Worm (Caenorhabditis elegans) whole organism, L1 larva: ENCODE measurements around the gene Y39B6A.29.

ENCODE experiments used
- C04F5.9 ChIP-seq: sonication (generic microtip); optimal IDR thresholded peaks from 2 replicates; lab custom pipeline; 2016; ENCODE audit warnings: missing genetic modification characterization, missing compliant biosample characterization
- F16B12.6 ChIP-seq: fragments of 150-350 bp; optimal IDR thresholded peaks from 2 replicates; lab custom pipeline; 2014; ENCODE audit warnings: missing biosample characterization, missing genetic modification characterization
- alr-1 ChIP-seq: fragments of 200-800 bp; sonication (Bioruptor generic); optimal IDR thresholded peaks from 2 replicates; lab custom pipeline; 2018; ENCODE audit warnings: borderline replicate concordance, mild to moderate bottlenecking, missing genetic modification characterization, missing compliant biosample characterization
- ceh-63 ChIP-seq: fragments of 200-800 bp; sonication (Bioruptor generic); optimal IDR thresholded peaks from 2 replicates; lab custom pipeline; 2018; ENCODE audit warnings: mild to moderate bottlenecking, missing genetic modification characterization, missing compliant biosample characterization
- ceh-90 ChIP-seq: sonication (generic microtip); optimal IDR thresholded peaks from 2 replicates; lab custom pipeline; 2016; ENCODE audit warnings: missing genetic modification characterization, missing compliant biosample characterization
- ces-1 ChIP-seq: fragments of 150-350 bp; optimal IDR thresholded peaks from 2 replicates; lab custom pipeline; 2014; ENCODE audit warnings: missing biosample characterization, missing genetic modification reagents, missing genetic modification characterization
- dsc-1 ChIP-seq: sonication (generic microtip); optimal IDR thresholded peaks from 2 replicates; lab custom pipeline; 2016; ENCODE audit warnings: mild to moderate bottlenecking, missing genetic modification characterization, missing compliant biosample characterization
- efl-1 ChIP-seq, 4 experiments: fragments of 150-350 bp; optimal IDR thresholded peaks in 3 of 4; peaks in 1 of 4; 1 replicate in 1 of 4; 2 replicates in 3 of 4; lab custom pipeline; 2014; ENCODE audit warnings: missing biosample characterization in 2 of 4, missing genetic modification characterization in 2 of 4, missing genetic modification reagents in 2 of 4
- efl-3 ChIP-seq: fragments of 200-800 bp; sonication (Bioruptor generic); optimal IDR thresholded peaks from 2 replicates; lab custom pipeline; 2018; ENCODE audit warnings: mild to moderate bottlenecking, missing genetic modification characterization, missing compliant biosample characterization
- fkh-10 ChIP-seq: sonication (generic microtip); optimal IDR thresholded peaks from 2 replicates; lab custom pipeline; 2017; ENCODE audit warnings: missing biosample characterization, missing genetic modification reagents, missing genetic modification characterization
- fkh-4 ChIP-seq: sonication (generic microtip); optimal IDR thresholded peaks from 2 replicates; lab custom pipeline; 2016; ENCODE audit warnings: missing compliant biosample characterization, missing genetic modification characterization, borderline replicate concordance
- fkh-8 ChIP-seq: sonication (generic microtip); optimal IDR thresholded peaks from 2 replicates; lab custom pipeline; 2016; ENCODE audit warnings: mild to moderate bottlenecking, missing genetic modification characterization, missing compliant biosample characterization
- grh-1 ChIP-seq: fragments of 200-800 bp; sonication (Bioruptor generic); IDR thresholded peaks from 2 replicates; pipeline ENCODE4 v1.3.6; 2022; ENCODE audit warnings: missing genetic modification reagents, missing genetic modification characterization, missing compliant biosample characterization
- hlh-17 ChIP-seq: fragments of 200-800 bp; sonication (Bioruptor generic); optimal IDR thresholded peaks from 2 replicates; lab custom pipeline; 2018; ENCODE audit warnings: missing genetic modification characterization, mild to moderate bottlenecking, missing compliant biosample characterization, moderate library complexity, borderline replicate concordance
- hlh-4 ChIP-seq: sonication (generic microtip); optimal IDR thresholded peaks from 2 replicates; lab custom pipeline; 2016; ENCODE audit warnings: mild to moderate bottlenecking, missing genetic modification characterization, missing compliant biosample characterization
- hpl-2 ChIP-seq: fragments of 150-350 bp; optimal IDR thresholded peaks from 2 replicates; lab custom pipeline; 2014; ENCODE audit warnings: missing biosample characterization, missing genetic modification reagents, missing genetic modification characterization
- isw-1 ChIP-seq: fragments of 200-800 bp; sonication (Bioruptor generic); IDR thresholded peaks from 2 replicates; pipeline ENCODE4 v1.3.6; 2022; ENCODE audit warnings: missing genetic modification characterization, missing compliant biosample characterization
- lin-14 ChIP-seq: fragments of 200-800 bp; sonication (Bioruptor generic); optimal IDR thresholded peaks from 2 replicates; lab custom pipeline; 2018; ENCODE audit warnings: mild to moderate bottlenecking, missing genetic modification characterization, moderate library complexity, missing compliant biosample characterization
- lin-15B ChIP-seq: fragments of 150-350 bp; sonication (generic microtip); optimal IDR thresholded peaks from 3 replicates; lab custom pipeline; 2014; ENCODE audit warnings: missing biosample characterization, missing genetic modification characterization
- lin-35 ChIP-seq, 2 experiments: fragments of 150-350 bp; optimal IDR thresholded peaks; 2 replicates each; lab custom pipeline; 2014; ENCODE audit warnings: missing biosample characterization in 2 of 2, missing genetic modification characterization in 2 of 2, missing genetic modification reagents in 2 of 2
- lin-39 ChIP-seq: fragments of 150-350 bp; optimal IDR thresholded peaks from 2 replicates; lab custom pipeline; 2014; ENCODE audit warnings: missing biosample characterization, missing genetic modification reagents, missing genetic modification characterization
- mdl-1 ChIP-seq, 2 experiments: fragments of 150-350 bp; optimal IDR thresholded peaks; 2 replicates each; lab custom pipeline; 2014 to 2017; ENCODE audit warnings: missing biosample characterization in 2 of 2, missing genetic modification characterization in 2 of 2, inconsistent platforms in 1 of 2
- mef-2 ChIP-seq: fragments of 150-350 bp; optimal IDR thresholded peaks from 2 replicates; lab custom pipeline; 2014; ENCODE audit warnings: missing biosample characterization, missing genetic modification characterization
- mep-1 ChIP-seq: fragments of 150-350 bp; optimal IDR thresholded peaks from 2 replicates; lab custom pipeline; 2014; ENCODE audit warnings: missing biosample characterization, missing genetic modification characterization
- nhr-11 ChIP-seq: fragments of 150-350 bp; optimal IDR thresholded peaks from 2 replicates; lab custom pipeline; 2014; ENCODE audit warnings: missing biosample characterization, missing genetic modification characterization
- nhr-12 ChIP-seq: sonication (generic microtip); optimal IDR thresholded peaks from 2 replicates; lab custom pipeline; 2017; ENCODE audit warnings: missing biosample characterization, missing genetic modification characterization
- nhr-19 ChIP-seq: fragments of 200-800 bp; sonication (Bioruptor generic); conservative IDR thresholded peaks from 2 replicates; pipeline ENCODE4 v1.3.6; 2022; ENCODE audit warnings: missing genetic modification characterization, missing compliant biosample characterization
- nhr-20 ChIP-seq: sonication (generic microtip); optimal IDR thresholded peaks from 2 replicates; lab custom pipeline; 2016; ENCODE audit warnings: mild to moderate bottlenecking, missing genetic modification characterization, missing compliant biosample characterization
- nhr-28 ChIP-seq: fragments of 150-350 bp; optimal IDR thresholded peaks from 2 replicates; lab custom pipeline; 2014; ENCODE audit warnings: missing biosample characterization, missing genetic modification characterization
- nhr-47 ChIP-seq: sonication (generic microtip); optimal IDR thresholded peaks from 2 replicates; lab custom pipeline; 2016; ENCODE audit warnings: mild to moderate bottlenecking, missing genetic modification characterization, moderate library complexity, missing compliant biosample characterization
- nhr-84 ChIP-seq: sonication (generic microtip); optimal IDR thresholded peaks from 2 replicates; lab custom pipeline; 2017; ENCODE audit warnings: missing biosample characterization, missing genetic modification characterization
- nhr-85 ChIP-seq: sonication (generic microtip); peaks from one replicate; lab custom pipeline; 2016; ENCODE audit warnings: missing genetic modification characterization, inconsistent platforms, missing compliant biosample characterization
- nhr-90 ChIP-seq: sonication (generic microtip); optimal IDR thresholded peaks from 2 replicates; lab custom pipeline; 2016; ENCODE audit warnings: mild to moderate bottlenecking, missing genetic modification characterization, missing compliant biosample characterization; ENCODE audit not compliant: poor library complexity
- pag-3 ChIP-seq: sonication (generic microtip); optimal IDR thresholded peaks from 2 replicates; lab custom pipeline; 2017; ENCODE audit warnings: missing genetic modification characterization, mild to moderate bottlenecking, missing compliant biosample characterization, antibody characterized with exemption, borderline replicate concordance; ENCODE audit not compliant: insufficient read depth
- pax-3 ChIP-seq: fragments of 200-800 bp; sonication (Bioruptor generic); optimal IDR thresholded peaks from 2 replicates; lab custom pipeline; 2018; ENCODE audit warnings: mild to moderate bottlenecking, missing genetic modification characterization, moderate library complexity, missing compliant biosample characterization
- rnt-1 ChIP-seq: sonication (generic microtip); optimal IDR thresholded peaks from 2 replicates; lab custom pipeline; 2016; ENCODE audit warnings: mild to moderate bottlenecking, missing genetic modification characterization, moderate library complexity, missing compliant biosample characterization
- skn-1 ChIP-seq: fragments of 150-350 bp; optimal IDR thresholded peaks from 2 replicates; lab custom pipeline; 2014; ENCODE audit warnings: missing biosample characterization, missing genetic modification characterization
- sox-4 ChIP-seq: sonication (generic microtip); optimal IDR thresholded peaks from 2 replicates; lab custom pipeline; 2016; ENCODE audit warnings: missing genetic modification characterization, missing compliant biosample characterization
- sptf-1 ChIP-seq: fragments of 150-350 bp; optimal IDR thresholded peaks from 2 replicates; lab custom pipeline; 2014; ENCODE audit warnings: missing biosample characterization, missing genetic modification characterization
- swsn-7 ChIP-seq: sonication (generic microtip); optimal IDR thresholded peaks from 2 replicates; lab custom pipeline; 2016; ENCODE audit warnings: missing genetic modification characterization, missing compliant biosample characterization
- tbx-2 ChIP-seq: sonication (generic microtip); optimal IDR thresholded peaks from 2 replicates; lab custom pipeline; 2016; ENCODE audit warnings: missing genetic modification characterization, missing compliant biosample characterization
- unc-130 ChIP-seq: fragments of 150-350 bp; optimal IDR thresholded peaks from 2 replicates; lab custom pipeline; 2017; ENCODE audit warnings: missing biosample characterization, missing genetic modification characterization, inconsistent platforms
- unc-30 ChIP-seq: sonication (generic microtip); optimal IDR thresholded peaks from 2 replicates; lab custom pipeline; 2017; ENCODE audit warnings: missing biosample characterization, missing genetic modification characterization
- unc-86 ChIP-seq: sonication (generic microtip); optimal IDR thresholded peaks from 2 replicates; lab custom pipeline; 2016; ENCODE audit warnings: missing genetic modification characterization, missing compliant biosample characterization
- vab-15 ChIP-seq: sonication (generic microtip); optimal IDR thresholded peaks from 2 replicates; lab custom pipeline; 2017; ENCODE audit warnings: missing genotype, mild to moderate bottlenecking, missing genetic modification characterization, missing compliant biosample characterization
- xbp-1 ChIP-seq: sonication (generic microtip); optimal IDR thresholded peaks from 2 replicates; lab custom pipeline; 2016; ENCODE audit warnings: missing genetic modification characterization, missing compliant biosample characterization
- zag-1 ChIP-seq: fragments of 150-350 bp; optimal IDR thresholded peaks from 2 replicates; lab custom pipeline; 2014; ENCODE audit warnings: missing biosample characterization, missing genetic modification characterization
- zip-4 ChIP-seq: fragments of 200-800 bp; sonication (Bioruptor generic); optimal IDR thresholded peaks from 2 replicates; lab custom pipeline; 2018; ENCODE audit warnings: mild to moderate bottlenecking, missing genetic modification characterization, moderate library complexity, missing compliant biosample characterization

The Y39B6A.29 gene

DNA sequence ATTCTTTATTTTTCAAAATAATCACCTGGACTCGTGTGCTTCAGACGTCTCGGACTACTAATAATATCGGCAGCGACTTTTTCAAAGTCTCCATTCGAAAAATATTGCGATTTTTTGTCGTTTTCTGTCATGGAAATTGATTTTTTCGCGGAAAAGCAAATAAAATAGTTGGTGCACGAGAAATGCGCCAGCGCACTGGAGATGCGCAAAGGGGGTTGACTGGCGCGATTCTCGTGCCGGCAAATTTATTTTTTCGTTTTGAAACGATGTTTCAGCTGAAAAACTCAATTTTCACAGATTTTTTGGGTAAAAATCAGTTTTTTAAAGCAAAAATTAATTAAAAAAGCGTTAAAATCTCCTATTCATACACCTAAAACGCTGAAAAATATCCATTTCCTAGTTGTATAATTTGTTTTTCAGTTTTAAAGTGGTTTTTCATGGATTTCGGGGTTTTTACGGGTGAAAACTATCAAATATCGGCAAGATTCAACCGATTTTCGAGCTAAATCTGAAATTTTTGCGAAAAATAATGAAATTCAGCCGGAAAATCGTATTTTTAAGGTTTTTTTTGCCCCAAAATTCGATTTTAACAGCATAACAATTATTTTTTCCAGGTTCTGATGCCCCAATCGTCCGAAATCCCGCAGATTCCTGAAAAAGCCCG, 34.2 kb downstream of the Y39B6A.29 start, which contains the start of the genes reps-1 and Y39B6A.37 (continued):
- TF ChIP-seq rnt-1: peak; percentile 90
- TF ChIP-seq sox-4 (tag; lab: Kevin White, UChicago): peak; percentile 56
- peak; percentile 70 for TF ChIP-seq grh-1
- TF ChIP-seq unc-130 (tag; lab: Kevin White, UChicago): peak; percentile 67
- peak; percentile 57 for TF ChIP-seq lin-39
- TF ChIP-seq nhr-90 (tag; lab: Kevin White, UChicago): peak; percentile 78
- TF ChIP-seq pax-3 (tag; lab: Kevin White, UChicago): no peak
- TF ChIP-seq hlh-17: no peak
- TF ChIP-seq unc-86 (tag; lab: Kevin White, UChicago): peak; percentile 67
- peak; percentile 52 for TF ChIP-seq fkh-8 (tag; lab: Kevin White, UChicago)
- TF ChIP-seq sptf-1 (tag; lab: Kevin White, UChicago): no peak
- peak; percentile 89 for TF ChIP-seq nhr-47 (tag; lab: Kevin White, UChicago)
- no peak for TF ChIP-seq pag-3 (tag; lab: Kevin White, UChicago)
- TF ChIP-seq hpl-2: peak; percentile 9
- peak; percentile 75 for TF ChIP-seq xbp-1 (tag; lab: Kevin White, UChicago)
- peak; percentile 69 for TF ChIP-seq isw-1
- no peak for TF ChIP-seq nhr-84 (tag; lab: Kevin White, UChicago)
- no peak for TF ChIP-seq fkh-10 (GFP tag; lab: Kevin White, UChicago)
- peak; percentile 44 for TF ChIP-seq C04F5.9 (tag; lab: Kevin White, UChicago)
- no peak for TF ChIP-seq nhr-12 (tag; lab: Kevin White, UChicago)
- TF ChIP-seq lin-35 (GFP tag; optimal IDR thresholded peaks at IDR 0.05; lab: Kevin White, UChicago): peak; percentile 74 to 85
- no peak for TF ChIP-seq zip-4 (GFP tag; lab: Kevin White, UChicago)
- TF ChIP-seq swsn-7 (tag; lab: Kevin White, UChicago): peak; percentile 82
- no peak for TF ChIP-seq unc-30
- TF ChIP-seq efl-3 (GFP tag; lab: Kevin White, UChicago): no peak
- TF ChIP-seq ces-1 (GFP tag; lab: Kevin White, UChicago): no peak
- peak; percentile 39 for TF ChIP-seq F16B12.6
- no peak for TF ChIP-seq zag-1 (tag; lab: Kevin White, UChicago)
- TF ChIP-seq nhr-28 (tag; lab: Kevin White, UChicago): no peak
- TF ChIP-seq nhr-19: peak; percentile 93
- TF ChIP-seq mep-1 (tag; lab: Kevin White, UChicago): peak; percentile 88
- TF ChIP-seq mdl-1 (tag; optimal IDR thresholded peaks at IDR 0.05; lab: Kevin White, UChicago): peak in 1 of 2 experiments; percentile 31
- peak; percentile 85 for TF ChIP-seq nhr-85 (tag; lab: Kevin White, UChicago)
- TF ChIP-seq nhr-20 (tag; lab: Kevin White, UChicago): peak; percentile 67
- TF ChIP-seq fkh-4 (tag; lab: Kevin White, UChicago): peak; percentile 43
- TF ChIP-seq lin-15B: peak; percentile 38
- no peak for TF ChIP-seq hlh-4 (tag; lab: Kevin White, UChicago)
- TF ChIP-seq efl-1 (optimal IDR thresholded peaks at IDR 0.05; lab: Kevin White, UChicago): peak; percentile 70 to 82
- TF ChIP-seq efl-1 (GFP tag; optimal IDR thresholded peaks at IDR 0.05 in 1 of 2; lab: Kevin White, UChicago): peak; percentile 79 to 98
- no peak for TF ChIP-seq mef-2
- peak; percentile 80 for TF ChIP-seq tbx-2
- no peak for TF ChIP-seq ceh-63 (GFP tag; lab: Kevin White, UChicago)
- no peak for TF ChIP-seq alr-1 (tag; lab: Kevin White, UChicago)
- TF ChIP-seq lin-14 (GFP tag; lab: Kevin White, UChicago): no peak
- TF ChIP-seq nhr-11 (tag; lab: Kevin White, UChicago): peak; percentile 42
- no peak for TF ChIP-seq vab-15 (tag; lab: Kevin White, UChicago)
- peak; percentile 77 for TF ChIP-seq dsc-1 (tag; lab: Kevin White, UChicago)
- TF ChIP-seq skn-1 (tag; lab: Kevin White, UChicago): peak; percentile 67
- TF ChIP-seq ceh-90 (tag; lab: Kevin White, UChicago): peak; percentile 57
